ENCODE assay signal across 6 worm cellular contexts in genomic region chrV:17857901-17858300, ce11.
TF ChIP-seq lines count a peak whose summit lies in the region.

No protein-coding gene starts in this region.

TF ChIP-seq in whole organism, L1 larva, 84 proteins besides CTCF, POLR2A, EP300 and RAD21 (continued from another document and continues in another):
- TF ChIP-seq unc-86 (tag; optimal IDR thresholded peaks at IDR 0.05; lab: Kevin White, UChicago) (peak; percentile 89), ceh-63 (GFP tag; optimal IDR thresholded peaks at IDR 0.05; lab: Kevin White, UChicago) (no peak), ces-1 (GFP tag; optimal IDR thresholded peaks at IDR 0.05; lab: Kevin White, UChicago) (peak; percentile 62), nhr-47 (tag; optimal IDR thresholded peaks at IDR 0.05; lab: Kevin White, UChicago) (peak; percentile 92), sup-37 (GFP tag; optimal IDR thresholded peaks at IDR 0.05; lab: Kevin White, UChicago) (peak; percentile 3), tbx-2 (tag; optimal IDR thresholded peaks at IDR 0.05; lab: Kevin White, UChicago) (peak; percentile 90), aly-2 (tag; optimal IDR thresholded peaks at IDR 0.05; lab: Kevin White, UChicago) (no peak), lsy-2 (tag; optimal IDR thresholded peaks at IDR 0.05; lab: Kevin White, UChicago) (peak; percentile 78 to 85), lir-3 (tag; optimal IDR thresholded peaks at IDR 0.05; lab: Kevin White, UChicago; ENCODE audit: poor library complexity) (no peak), dpl-1 (GFP tag; optimal IDR thresholded peaks at IDR 0.05; lab: Kevin White, UChicago) (peak; percentile 56 to 69 (median 66)), nhr-11 (tag; optimal IDR thresholded peaks at IDR 0.05; lab: Kevin White, UChicago) (peak; percentile 34), fkh-4 (tag; optimal IDR thresholded peaks at IDR 0.05; lab: Kevin White, UChicago; ENCODE audit: borderline replicate concordance) (no peak), lin-13 (GFP tag; optimal IDR thresholded peaks at IDR 0.05; lab: Kevin White, UChicago) (peak; percentile 76), nhr-12 (tag; optimal IDR thresholded peaks at IDR 0.05; lab: Kevin White, UChicago) (no peak), elt-3 (tag; optimal IDR thresholded peaks at IDR 0.05; lab: Kevin White, UChicago) (peak in 1 of 6 experiments; percentile 55), ztf-11 (tag; optimal IDR thresholded peaks at IDR 0.05; lab: Kevin White, UChicago) (peak in 1 of 2 experiments; percentile 44), efl-1 (optimal IDR thresholded peaks at IDR 0.05; lab: Kevin White, UChicago) (peak; percentile 82 to 95), efl-1 (GFP tag; optimal IDR thresholded peaks at IDR 0.05 in 1 of 2; lab: Kevin White, UChicago) (peak; percentile 60 to 96), nhr-71 (tag; optimal IDR thresholded peaks at IDR 0.05; lab: Kevin White, UChicago) (peak; percentile 95), mep-1 (tag; optimal IDR thresholded peaks at IDR 0.05; lab: Kevin White, UChicago) (peak; percentile 84), ceh-8 (GFP tag; optimal IDR thresholded peaks at IDR 0.05; lab: Kevin White, UChicago) (peak; percentile 37)

TF ChIP-seq in whole organism, L2 larva, 48 proteins besides CTCF, POLR2A, EP300 and RAD21 (continued from another document):
- TF ChIP-seq F13H6.1 (tag; optimal IDR thresholded peaks at IDR 0.05; lab: Kevin White, UChicago) (peak; percentile 94), skn-1 (tag; optimal IDR thresholded peaks at IDR 0.05; lab: Kevin White, UChicago) (no peak), ZK546.5 (tag; optimal IDR thresholded peaks at IDR 0.05; lab: Kevin White, UChicago) (no peak)

TF ChIP-seq in whole organism, L3 larva, 47 proteins besides CTCF, POLR2A, EP300 and RAD21 (continued from another document):
- TF ChIP-seq unc-39 (tag; optimal IDR thresholded peaks at IDR 0.05; lab: Kevin White, UChicago) (no peak), nhr-43 (tag; optimal IDR thresholded peaks at IDR 0.05; lab: Kevin White, UChicago; ENCODE audit: poor library complexity, severe bottlenecking) (no peak)

TF ChIP-seq in whole organism, L4 larva, 104 proteins besides CTCF, POLR2A, EP300 and RAD21 (continued from another document and continues in another):
- TF ChIP-seq ces-1 (GFP tag; optimal IDR thresholded peaks at IDR 0.05; lab: Kevin White, UChicago) (peak; percentile 56), tra-1 (GFP tag; IDR thresholded peaks at IDR 0.05; lab: Robert Waterston, UW) (peak; percentile 33; the same call in 1 of the 2 replicates), ceh-20 (GFP tag; IDR thresholded peaks at IDR 0.05; lab: Robert Waterston, UW) (peak; percentile 65), nhr-10 (tag; optimal IDR thresholded peaks at IDR 0.05; lab: Kevin White, UChicago) (peak; percentile 42), mdl-1 (tag; optimal IDR thresholded peaks at IDR 0.05; lab: Kevin White, UChicago) (peak; percentile 79 to 88), ceh-44 (GFP tag; IDR thresholded peaks at IDR 0.05; lab: Robert Waterston, UW) (0 out of 2 replicates have a peak, but pooled peaks have one; percentile 49), nhr-25 (tag; optimal IDR thresholded peaks at IDR 0.05; lab: Kevin White, UChicago; ENCODE audit: borderline replicate concordance, insufficient read depth) (peak; percentile 39), ZK337.2 (GFP tag; IDR thresholded peaks at IDR 0.05; lab: Robert Waterston, UW) (no peak), zip-11 (GFP tag; IDR thresholded peaks at IDR 0.05; lab: Robert Waterston, UW) (no peak), F44E2.7 (GFP tag; IDR thresholded peaks at IDR 0.05; lab: Robert Waterston, UW) (no peak), hmg-1.1 (GFP tag; IDR thresholded peaks at IDR 0.05; lab: Robert Waterston, UW) (peak; percentile 97), nhr-28 (tag; optimal IDR thresholded peaks at IDR 0.05; lab: Kevin White, UChicago) (peak; percentile 79), ctbp-1 (GFP tag; IDR thresholded peaks at IDR 0.05; lab: Robert Waterston, UW) (peak; percentile 82), T26A8.4 (GFP tag; IDR thresholded peaks at IDR 0.05; lab: Robert Waterston, UW) (peak; percentile 84), nhr-111 (GFP tag; optimal IDR thresholded peaks at IDR 0.05; lab: Kevin White, UChicago) (no peak), mes-2 (tag; optimal IDR thresholded peaks at IDR 0.05; lab: Kevin White, UChicago; ENCODE audit: poor library complexity, severe bottlenecking) (peak; percentile 75), lin-13 (GFP tag; optimal IDR thresholded peaks at IDR 0.05; lab: Kevin White, UChicago) (peak; percentile 53), fkh-10 (GFP tag; optimal IDR thresholded peaks at IDR 0.05; lab: Kevin White, UChicago) (peak; percentile 80), madf-9 (GFP tag; conservative IDR thresholded peaks at IDR 0.05; lab: Robert Waterston, UW) (no peak), pha-4 (GFP tag; IDR thresholded peaks at IDR 0.05; lab: Robert Waterston, UW) (peak; percentile 45), pha-4 (tag; optimal IDR thresholded peaks at IDR 0.05; lab: Kevin White, UChicago) (no peak), set-16 (GFP tag; IDR thresholded peaks at IDR 0.05; lab: Robert Waterston, UW) (peak; percentile 77), php-3 (GFP tag; IDR thresholded peaks at IDR 0.05; lab: Robert Waterston, UW) (no peak), F37D6.2 (tag; optimal IDR thresholded peaks at IDR 0.05; lab: Kevin White, UChicago) (peak; percentile 52), dpl-1 (GFP tag; optimal IDR thresholded peaks at IDR 0.05; lab: Kevin White, UChicago) (peak; percentile 66), daf-16 (GFP tag; optimal IDR thresholded peaks at IDR 0.05; lab: Kevin White, UChicago) (peak; percentile 9 to 47), daf-16 (tag; optimal IDR thresholded peaks at IDR 0.05; lab: Kevin White, UChicago) (peak; percentile 66), unc-62 (GFP tag; optimal IDR thresholded peaks at IDR 0.05 in 1 of 2; lab: Kevin White, UChicago) (peak in 1 of 2 experiments; percentile 99), unc-62 (tag; optimal IDR thresholded peaks at IDR 0.05; lab: Kevin White, UChicago) (no peak), Y5F2A.4 (GFP tag; optimal IDR thresholded peaks at IDR 0.05; lab: Kevin White, UChicago) (no peak), hif-1 (tag; optimal IDR thresholded peaks at IDR 0.05; lab: Kevin White, UChicago) (peak; percentile 49 to 93), aly-2 (tag; optimal IDR thresholded peaks at IDR 0.05; lab: Kevin White, UChicago) (no peak), arid-1 (GFP tag; conservative IDR thresholded peaks at IDR 0.05; lab: Robert Waterston, UW) (peak; percentile 50), zfp-2 (tag; optimal IDR thresholded peaks at IDR 0.05; lab: Kevin White, UChicago) (peak; percentile 41), nhr-6 (tag; optimal IDR thresholded peaks at IDR 0.05; lab: Kevin White, UChicago) (peak; percentile 22)

TF ChIP-seq in whole organism, late embryonic, 69 proteins besides CTCF, POLR2A, EP300 and RAD21 (continued from another document):
- TF ChIP-seq tbx-7 (tag; optimal IDR thresholded peaks at IDR 0.05; lab: Kevin White, UChicago) (no peak), hlh-8 (tag; optimal IDR thresholded peaks at IDR 0.05; lab: Kevin White, UChicago) (no peak), pag-3 (tag; optimal IDR thresholded peaks at IDR 0.05; lab: Kevin White, UChicago; ENCODE audit: borderline replicate concordance) (peak; percentile 67), dmd-4 (tag; optimal IDR thresholded peaks at IDR 0.05; lab: Kevin White, UChicago; ENCODE audit: borderline replicate concordance) (no peak), K09A11.1 (tag; optimal IDR thresholded peaks at IDR 0.05; lab: Kevin White, UChicago; ENCODE audit: insufficient read depth) (no peak), hlh-6 (tag; optimal IDR thresholded peaks at IDR 0.05; lab: Kevin White, UChicago) (peak; percentile 47), C08G9.2 (tag; optimal IDR thresholded peaks at IDR 0.05; lab: Kevin White, UChicago) (peak; percentile 34), C38D4.7 (GFP tag; optimal IDR thresholded peaks at IDR 0.05; lab: Kevin White, UChicago) (no peak), ceh-24 (tag; optimal IDR thresholded peaks at IDR 0.05; lab: Kevin White, UChicago) (no peak), unc-86 (tag; optimal IDR thresholded peaks at IDR 0.05; lab: Kevin White, UChicago) (peak; percentile 16), fax-1 (tag; optimal IDR thresholded peaks at IDR 0.05; lab: Kevin White, UChicago) (no peak), elt-2 (tag; optimal IDR thresholded peaks at IDR 0.05; lab: Kevin White, UChicago) (no peak), gmeb-2 (tag; optimal IDR thresholded peaks at IDR 0.05; lab: Kevin White, UChicago) (no peak), pax-1 (tag; optimal IDR thresholded peaks at IDR 0.05; lab: Kevin White, UChicago) (no peak), ztf-16 (tag; optimal IDR thresholded peaks at IDR 0.05; lab: Kevin White, UChicago) (no peak), elt-4 (tag; optimal IDR thresholded peaks at IDR 0.05; lab: Kevin White, UChicago) (no peak), sox-2 (GFP tag; IDR thresholded peaks at IDR 0.05; lab: Robert Waterston, UW) (no peak), zip-5 (tag; optimal IDR thresholded peaks at IDR 0.05; lab: Kevin White, UChicago) (no peak), K02D7.2 (tag; optimal IDR thresholded peaks at IDR 0.05; lab: Kevin White, UChicago) (no peak), dve-1 (tag; optimal IDR thresholded peaks at IDR 0.05; lab: Kevin White, UChicago) (peak; percentile 57), syd-9 (tag; optimal IDR thresholded peaks at IDR 0.05; lab: Kevin White, UChicago) (peak; percentile 34), unc-3 (GFP tag; conservative IDR thresholded peaks at IDR 0.05; lab: Robert Waterston, UW) (no peak), unc-3 (tag; optimal IDR thresholded peaks at IDR 0.05; lab: Kevin White, UChicago) (no peak), unc-42 (tag; optimal IDR thresholded peaks at IDR 0.05; lab: Kevin White, UChicago) (peak; percentile 97), ama-1 (optimal IDR thresholded peaks at IDR 0.05; lab: Kevin White, UChicago) (no peak), ceh-18 (tag; optimal IDR thresholded peaks at IDR 0.05; lab: Kevin White, UChicago) (peak; percentile 86), che-1 (tag; optimal IDR thresholded peaks at IDR 0.05; lab: Kevin White, UChicago) (no peak), Y22D7AL.16 (tag; optimal IDR thresholded peaks at IDR 0.05; lab: Kevin White, UChicago) (no peak), lin-11 (tag; optimal IDR thresholded peaks at IDR 0.05; lab: Kevin White, UChicago) (no peak), hlh-30 (tag; optimal IDR thresholded peaks at IDR 0.05; lab: Kevin White, UChicago; ENCODE audit: insufficient read depth) (peak; percentile 55), fkh-10 (GFP tag; optimal IDR thresholded peaks at IDR 0.05; lab: Kevin White, UChicago) (peak; percentile 55), ref-2 (tag; optimal IDR thresholded peaks at IDR 0.05; lab: Kevin White, UChicago) (no peak), nhr-232 (tag; optimal IDR thresholded peaks at IDR 0.05; lab: Kevin White, UChicago) (no peak)

TF ChIP-seq in whole organism, young adult, 124 proteins besides CTCF, POLR2A, EP300 and RAD21 (continued from another document):
- TF ChIP-seq nhr-80 (tag; optimal IDR thresholded peaks at IDR 0.05; lab: Kevin White, UChicago) (peak; percentile 77), B0336.3 (GFP tag; IDR thresholded peaks at IDR 0.05; lab: Robert Waterston, UW) (peak; percentile 80), hmg-1.2 (GFP tag; IDR thresholded peaks at IDR 0.05; lab: Robert Waterston, UW) (peak; percentile 96), tbp1 (GFP tag; optimal IDR thresholded peaks at IDR 0.05; lab: Kevin White, UChicago) (peak; percentile 56), mes-4 (tag; optimal IDR thresholded peaks at IDR 0.05; lab: Kevin White, UChicago) (no peak), lin-26 (GFP tag; IDR thresholded peaks at IDR 0.05; lab: Robert Waterston, UW) (peak; percentile 49; the same call in 1 of the 2 replicates), lir-1 (GFP tag; conservative IDR thresholded peaks at IDR 0.05; lab: Robert Waterston, UW) (peak; percentile 44; the same call in 1 of the 2 replicates), T07F8.4 (tag; optimal IDR thresholded peaks at IDR 0.05; lab: Kevin White, UChicago) (no peak), ceh-79 (tag; optimal IDR thresholded peaks at IDR 0.05; lab: Kevin White, UChicago) (no peak), K12H6.12 (tag; optimal IDR thresholded peaks at IDR 0.05; lab: Kevin White, UChicago) (peak; percentile 82), Y53G8AR.9 (GFP tag; conservative IDR thresholded peaks at IDR 0.05; lab: Robert Waterston, UW) (peak; percentile 60; the same call in 1 of the 2 replicates), lin-54 (GFP tag; optimal IDR thresholded peaks at IDR 0.05; lab: Kevin White, UChicago) (peak; percentile 42), ztf-18 (tag; optimal IDR thresholded peaks at IDR 0.05; lab: Kevin White, UChicago) (peak; percentile 55), D2030.7 (GFP tag; IDR thresholded peaks at IDR 0.05; lab: Robert Waterston, UW) (no peak), nhr-120 (GFP tag; IDR thresholded peaks at IDR 0.05; lab: Robert Waterston, UW) (no peak), dox-1 (GFP tag; IDR thresholded peaks at IDR 0.05; lab: Robert Waterston, UW) (peak; percentile 79), nfyb-1 (GFP tag; IDR thresholded peaks at IDR 0.05; lab: Robert Waterston, UW) (peak; percentile 93)
TF ChIP-seq in whole organism, young adult: peak in this region for 39.
